Fruit fly (Drosophila melanogaster): ENCODE results near the gene mus312.

Gene mus312

dm6 chr3L:7344965-7345427, 16.1 kb downstream of the mus312 start, which contains the start of gene Cln7 (continued):
- TF ChIP-seq bab2 (GFP tag; optimal IDR thresholded peaks at IDR 0.05) (no peak), Hr51 (GFP tag; optimal IDR thresholded peaks at IDR 0.05) (no peak), HLH3B (GFP tag; IDR thresholded peaks at IDR 0.05) (peak; percentile 49; the same call in 1 of the 2 replicates), sd (tag; optimal IDR thresholded peaks at IDR 0.05) (no peak), CG7786 (GFP tag; optimal IDR thresholded peaks at IDR 0.05) (peak; percentile 8), CG3065 (GFP tag; optimal IDR thresholded peaks at IDR 0.05) (no peak), CG5180 (GFP tag; optimal IDR thresholded peaks at IDR 0.05) (peak; percentile 93), CG10462 (GFP tag; optimal IDR thresholded peaks at IDR 0.05) (no peak), slou (GFP tag; optimal IDR thresholded peaks at IDR 0.05) (no peak), amos (GFP tag; IDR thresholded peaks at IDR 0.05; ENCODE audit: partially characterized antibody) (peak; percentile 44; the same call in 1 of the 2 replicates), CG18476 (GFP tag; optimal IDR thresholded peaks at IDR 0.05) (no peak), CG18262 (tag; optimal IDR thresholded peaks at IDR 0.05) (peak; percentile 39), pum (GFP tag; optimal IDR thresholded peaks at IDR 0.05) (no peak), sna (GFP tag; IDR thresholded peaks at IDR 0.05; ENCODE audit: partially characterized antibody) (no peak; the same call in 1 of the 2 replicates), CG15011 (GFP tag; optimal IDR thresholded peaks at IDR 0.05) (no peak), Pdp1 (GFP tag; optimal IDR thresholded peaks at IDR 0.05) (peak in 1 of 2 experiments; percentile 10), nom (GFP tag; optimal IDR thresholded peaks at IDR 0.05) (peak; percentile 88), kni (GFP tag; optimal IDR thresholded peaks at IDR 0.05) (peak; percentile 89), CG30020 (tag; optimal IDR thresholded peaks at IDR 0.05) (no peak), CG15601 (tag; optimal IDR thresholded peaks at IDR 0.05) (peak; percentile 22), knrl (GFP tag; IDR thresholded peaks at IDR 0.05; ENCODE audit: partially characterized antibody) (0 out of 3 replicates have a peak, but pooled peaks have one; percentile 27), Xrp1 (GFP tag; IDR thresholded peaks at IDR 0.05) (no peak; the same call in 1 of the 2 replicates), CG17186 (GFP tag; optimal IDR thresholded peaks at IDR 0.05) (no peak), sr (GFP tag; IDR thresholded peaks at IDR 0.05) (peak; percentile 44; the same call in 1 of the 3 replicates), dysf (GFP tag; IDR thresholded peaks at IDR 0.05) (no peak; the same call in 2 of the 3 replicates), kay (GFP tag; optimal IDR thresholded peaks at IDR 0.05) (peak; percentile 8), pnt (GFP tag; optimal IDR thresholded peaks at IDR 0.05) (no peak), Camta (GFP tag; optimal IDR thresholded peaks at IDR 0.05) (no peak), lola (GFP tag; optimal IDR thresholded peaks at IDR 0.05) (no peak), nerfin-2 (GFP tag; IDR thresholded peaks at IDR 0.05; ENCODE audit: partially characterized antibody) (no peak), pita (GFP tag; optimal IDR thresholded peaks at IDR 0.05) (no peak), lov (optimal IDR thresholded peaks at IDR 0.05) (no peak), lov (GFP tag; IDR thresholded peaks at IDR 0.05) (peak; percentile 53; the same call in 1 of the 3 replicates), lab (GFP tag; optimal IDR thresholded peaks at IDR 0.05) (peak; percentile 59), dmrt11E (tag; optimal IDR thresholded peaks at IDR 0.05) (no peak), CG6765 (GFP tag; optimal IDR thresholded peaks at IDR 0.05) (peak; percentile 31), hbn (GFP tag; IDR thresholded peaks at IDR 0.05; ENCODE audit: partially characterized antibody) (no peak), abd-A (tag; optimal IDR thresholded peaks at IDR 0.05) (no peak), slp2 (GFP tag; optimal IDR thresholded peaks at IDR 0.05) (no peak), Oli (tag; optimal IDR thresholded peaks at IDR 0.05) (no peak), Fer3 (tag; optimal IDR thresholded peaks at IDR 0.05) (no peak), Taf1 (GFP tag; IDR thresholded peaks at IDR 0.05) (no peak), CG3163 (GFP tag; optimal IDR thresholded peaks at IDR 0.05) (peak; percentile 59), Fer1 (GFP tag; optimal IDR thresholded peaks at IDR 0.05) (peak; percentile 72), crp (GFP tag; optimal IDR thresholded peaks at IDR 0.05) (no peak), jigr1 (GFP tag; IDR thresholded peaks at IDR 0.05) (no peak), gro (GFP tag; optimal IDR thresholded peaks at IDR 0.05) (peak; percentile 51), CG11085 (GFP tag; IDR thresholded peaks at IDR 0.05) (peak; percentile 20; the same call in 1 of the 2 replicates), CG17385 (GFP tag; optimal IDR thresholded peaks at IDR 0.05) (peak; percentile 53)

Measured in whole organism, embryonic.